Worm (Caenorhabditis elegans) whole organism, L4/young adult: Measurements from ENCODE around the gene F43H9.4.

Experiments used
- W03F9.2 ChIP-seq: fragments of 150-350 bp; optimal IDR thresholded peaks from 2 replicates; lab custom pipeline; 2014; ENCODE audit warnings: missing biosample characterization, missing genetic modification characterization
- him-1 ChIP-seq: sonication (generic microtip); optimal IDR thresholded peaks from 2 replicates; lab custom pipeline; 2016; ENCODE audit warnings: missing genotype, missing genetic modification reagents, missing genetic modification characterization, missing compliant biosample characterization

DNA sequence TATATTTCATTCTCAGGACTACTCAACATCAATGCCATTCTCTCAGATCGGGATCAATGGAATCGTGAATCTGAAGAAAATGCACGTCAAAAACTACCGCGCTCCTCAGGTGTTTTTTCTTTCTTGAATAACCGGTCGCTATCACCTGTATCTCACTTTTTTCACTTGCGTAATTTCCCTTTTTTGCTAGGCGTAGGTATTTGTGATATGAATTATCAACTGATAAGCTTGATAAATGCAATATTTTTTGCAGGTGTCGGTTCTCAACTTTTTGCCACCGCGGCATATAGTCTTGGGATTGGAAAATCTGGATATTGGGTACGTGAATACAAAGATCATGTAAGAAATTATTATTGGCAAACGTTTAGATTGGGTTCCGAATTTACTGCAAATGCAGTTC, 28.7 kb downstream of the F43H9.4 start:
- TF ChIP-seq him-1 (tag; lab: Kevin White, UChicago) (no peak), W03F9.2 (no peak)
